Fruit fly (Drosophila melanogaster): ENCODE data around the gene Oatp74D.

- TF ChIP-seq psq (optimal IDR thresholded peaks at IDR 0.05) = no peak
- TF ChIP-seq insv (optimal IDR thresholded peaks at IDR 0.05) = no peak
- TF ChIP-seq h (optimal IDR thresholded peaks at IDR 0.05) = no peak
- TF ChIP-seq ttk (optimal IDR thresholded peaks at IDR 0.05) = no peak
- TF ChIP-seq Myc (optimal IDR thresholded peaks at IDR 0.05) = no peak
- TF ChIP-seq Sin3A (optimal IDR thresholded peaks at IDR 0.05) = no peak
These were observed 26.6 kb downstream of the Oatp74D start for dm6 chr3L:17513492-17513891.

Measured in Kc167 (cell line).